Worm (Caenorhabditis elegans) whole organism, L4 larva: ENCODE results near the gene cht-4.

Source experiments
- D1046.2 ChIP-seq: fragments of 200-800 bp; sonication (Bioruptor generic); IDR thresholded peaks from 2 replicates; pipeline ENCODE4 v1.3.6; 2022; ENCODE audit warnings: missing genetic modification characterization, missing compliant biosample characterization
- F10B5.3 ChIP-seq: sonication (generic microtip); optimal IDR thresholded peaks from 2 replicates; lab custom pipeline; 2016; ENCODE audit warnings: mild to moderate bottlenecking, missing genetic modification characterization, missing compliant biosample characterization
- F26F4.8 ChIP-seq: fragments of 200-800 bp; sonication (Bioruptor generic); conservative IDR thresholded peaks from 2 replicates; pipeline ENCODE4 v1.3.6; 2022; ENCODE audit warnings: missing genetic modification characterization, missing compliant biosample characterization
- T26A8.4 ChIP-seq: fragments of 200-800 bp; sonication (Bioruptor generic); IDR thresholded peaks from 2 replicates; pipeline ENCODE4 v1.3.6; 2022; ENCODE audit warnings: missing genetic modification characterization, missing compliant biosample characterization
- Y105C5A.15 ChIP-seq: fragments of 200-800 bp; sonication (Bioruptor generic); IDR thresholded peaks from 2 replicates; pipeline ENCODE4 v1.3.6; 2022; ENCODE audit warnings: missing genetic modification characterization, missing compliant biosample characterization
- ZK546.5 ChIP-seq, 2 experiments: sonication (generic microtip); optimal IDR thresholded peaks; 2 replicates each; lab custom pipeline; 2017; ENCODE audit warnings: missing biosample characterization in 2 of 2, missing genetic modification characterization in 2 of 2
- aha-1 ChIP-seq: fragments of 150-350 bp; peaks from one replicate; lab custom pipeline; 2014; ENCODE audit warnings: missing biosample characterization, missing genetic modification characterization
- ama-1 ChIP-seq: fragments of 150-350 bp; optimal IDR thresholded peaks from 2 replicates; lab custom pipeline; 2014; ENCODE audit warnings: inconsistent platforms, mixed read lengths
- arid-1 ChIP-seq: fragments of 200-800 bp; sonication (Bioruptor generic); conservative IDR thresholded peaks from 2 replicates; pipeline ENCODE4 v1.3.6; 2022; ENCODE audit warnings: missing genetic modification reagents, missing genetic modification characterization, missing compliant biosample characterization
- ceh-28 ChIP-seq: fragments of 150-350 bp; optimal IDR thresholded peaks from 2 replicates; lab custom pipeline; 2014; ENCODE audit warnings: missing biosample characterization, missing genetic modification reagents, missing genetic modification characterization
- ceh-32 ChIP-seq: sonication (generic microtip); optimal IDR thresholded peaks from 2 replicates; lab custom pipeline; 2016; ENCODE audit warnings: mild to moderate bottlenecking, missing genetic modification characterization, missing compliant biosample characterization; ENCODE audit not compliant: poor library complexity
- ceh-44 ChIP-seq: fragments of 200-800 bp; sonication (Bioruptor generic); IDR thresholded peaks from 2 replicates; pipeline ENCODE4 v1.3.6; 2022; ENCODE audit warnings: missing genetic modification reagents, missing genetic modification characterization, missing compliant biosample characterization
- ces-1 ChIP-seq: fragments of 150-350 bp; sonication (generic microtip); optimal IDR thresholded peaks from 4 replicates; lab custom pipeline; 2014; ENCODE audit warnings: missing biosample characterization, missing genetic modification reagents, missing genetic modification characterization
- cey-2 ChIP-seq: sonication (generic microtip); optimal IDR thresholded peaks from 3 replicates; lab custom pipeline; 2017; ENCODE audit warnings: missing genetic modification characterization, mild to moderate bottlenecking, missing compliant biosample characterization, antibody characterized with exemption, borderline replicate concordance; ENCODE audit not compliant: insufficient read depth
- daf-12 ChIP-seq: fragments of 150-350 bp; optimal IDR thresholded peaks from 2 replicates; lab custom pipeline; 2014; ENCODE audit warnings: missing biosample characterization, missing genetic modification reagents, missing genetic modification characterization
- daf-16 ChIP-seq, 3 experiments: sonication (generic microtip); optimal IDR thresholded peaks; 2 replicates each; lab custom pipeline; 2016 to 2017; ENCODE audit warnings: missing genetic modification characterization in 3 of 3, missing genetic modification reagents in 3 of 3, mild to moderate bottlenecking in 2 of 3, missing compliant biosample characterization in 2 of 3, missing biosample characterization in 1 of 3, moderate library complexity in 1 of 3
- dmd-8 ChIP-seq: fragments of 200-800 bp; sonication (Bioruptor generic); IDR thresholded peaks from 2 replicates; pipeline ENCODE4 v1.3.6; 2022; ENCODE audit warnings: missing genetic modification characterization, missing compliant biosample characterization
- dmd-9 ChIP-seq: fragments of 200-800 bp; sonication (Bioruptor generic); IDR thresholded peaks from 2 replicates; pipeline ENCODE4 v1.3.6; 2022; ENCODE audit warnings: missing genetic modification reagents, missing genetic modification characterization, missing compliant biosample characterization
- dpl-1 ChIP-seq: fragments of 150-350 bp; optimal IDR thresholded peaks from 2 replicates; lab custom pipeline; 2014; ENCODE audit warnings: missing biosample characterization, missing genetic modification reagents, missing genetic modification characterization
- egl-43 ChIP-seq: fragments of 200-800 bp; sonication (Bioruptor generic); IDR thresholded peaks from 2 replicates; pipeline ENCODE4 v1.3.6; 2022; ENCODE audit warnings: missing genetic modification reagents, missing genetic modification characterization, missing compliant biosample characterization
- hif-1 ChIP-seq, 2 experiments: sonication (generic microtip); optimal IDR thresholded peaks; 2 replicates each; lab custom pipeline; 2016 to 2017; ENCODE audit warnings: missing compliant biosample characterization in 2 of 2, missing genetic modification characterization in 2 of 2, missing genetic modification reagents in 2 of 2, missing genotype in 2 of 2, mild to moderate bottlenecking in 1 of 2
- hlh-30 ChIP-seq: sonication (generic microtip); optimal IDR thresholded peaks from 2 replicates; lab custom pipeline; 2017; ENCODE audit warnings: antibody characterized with exemption, mild to moderate bottlenecking, missing genetic modification characterization, missing compliant biosample characterization; ENCODE audit not compliant: insufficient read depth
- lim-7 ChIP-seq: fragments of 200-800 bp; sonication (Bioruptor generic); IDR thresholded peaks from 2 replicates; pipeline ENCODE4 v1.3.6; 2022; ENCODE audit warnings: missing genetic modification characterization, missing compliant biosample characterization
- lin-13 ChIP-seq: fragments of 150-350 bp; optimal IDR thresholded peaks from 2 replicates; lab custom pipeline; 2014; ENCODE audit warnings: missing biosample characterization, missing genetic modification reagents, missing genetic modification characterization
- lin-38 ChIP-seq: fragments of 200-800 bp; sonication (Bioruptor generic); IDR thresholded peaks from 2 replicates; pipeline ENCODE4 v1.3.6; 2022; ENCODE audit warnings: missing genetic modification reagents, missing genetic modification characterization, missing compliant biosample characterization
- lir-3 ChIP-seq: sonication (generic microtip); optimal IDR thresholded peaks from 2 replicates; lab custom pipeline; 2016; ENCODE audit warnings: mild to moderate bottlenecking, missing genetic modification characterization, missing compliant biosample characterization
- lsy-2 ChIP-seq, 2 experiments: fragments of 150-350 bp in 1 of 2; sonication (generic microtip) in 1 of 2; optimal IDR thresholded peaks; 2 replicates each; lab custom pipeline; 2014 to 2017; ENCODE audit warnings: missing biosample characterization in 2 of 2, missing genetic modification characterization in 2 of 2
- madf-5 ChIP-seq, 2 experiments: fragments of 200-800 bp; sonication (Bioruptor generic); IDR thresholded peaks; 2 replicates each; pipeline ENCODE4 v1.3.6; 2022; ENCODE audit warnings: missing compliant biosample characterization in 2 of 2, missing genetic modification characterization in 2 of 2
- mep-1 ChIP-seq: fragments of 150-350 bp; sonication (generic microtip); optimal IDR thresholded peaks from 3 replicates; lab custom pipeline; 2014; ENCODE audit warnings: missing biosample characterization, missing genetic modification characterization
- nhr-10 ChIP-seq: fragments of 150-350 bp; optimal IDR thresholded peaks from 2 replicates; lab custom pipeline; 2014; ENCODE audit warnings: missing biosample characterization, missing genetic modification characterization
- nhr-11 ChIP-seq: fragments of 150-350 bp; optimal IDR thresholded peaks from 2 replicates; lab custom pipeline; 2014; ENCODE audit warnings: missing biosample characterization, missing genetic modification characterization
- nhr-237 ChIP-seq: sonication (generic microtip); optimal IDR thresholded peaks from 2 replicates; lab custom pipeline; 2017; ENCODE audit warnings: missing biosample characterization, missing genetic modification characterization
- nhr-42 ChIP-seq: fragments of 200-800 bp; sonication (Bioruptor generic); IDR thresholded peaks from 2 replicates; pipeline ENCODE4 v1.3.6; 2022; ENCODE audit warnings: missing genetic modification characterization, missing compliant biosample characterization
- nhr-48 ChIP-seq: sonication (generic microtip); optimal IDR thresholded peaks from 2 replicates; lab custom pipeline; 2016; ENCODE audit warnings: mild to moderate bottlenecking, missing genetic modification characterization, missing compliant biosample characterization
- nhr-6 ChIP-seq: fragments of 150-350 bp; optimal IDR thresholded peaks from 2 replicates; lab custom pipeline; 2014; ENCODE audit warnings: missing biosample characterization, missing genetic modification characterization
- nhr-76 ChIP-seq: fragments of 150-350 bp; optimal IDR thresholded peaks from 2 replicates; lab custom pipeline; 2014; ENCODE audit warnings: missing biosample characterization, missing genetic modification characterization
- pha-4 ChIP-seq, 2 experiments: fragments of 150-350 bp in 1 of 2; fragments of 200-800 bp in 1 of 2; sonication (Bioruptor generic) in 1 of 2; IDR thresholded peaks in 1 of 2; optimal IDR thresholded peaks in 1 of 2; 2 replicates each; pipeline versions ENCODE4 v1.3.6 to Lab custom; 2014 to 2022; ENCODE audit warnings: missing genetic modification characterization in 2 of 2, missing genetic modification reagents in 2 of 2, missing biosample characterization in 1 of 2, missing compliant biosample characterization in 1 of 2
- rbr-2 ChIP-seq: sonication (generic microtip); optimal IDR thresholded peaks from 2 replicates; lab custom pipeline; 2016; ENCODE audit warnings: missing genotype, missing genetic modification characterization, missing compliant biosample characterization
- saeg-2 ChIP-seq: fragments of 200-800 bp; sonication (Bioruptor generic); IDR thresholded peaks from 2 replicates; pipeline ENCODE4 v1.3.6; 2022; ENCODE audit warnings: missing genetic modification reagents, missing genetic modification characterization, missing compliant biosample characterization
- set-16 ChIP-seq: fragments of 200-800 bp; sonication (Bioruptor generic); IDR thresholded peaks from 2 replicates; pipeline ENCODE4 v1.3.6; 2022; ENCODE audit warnings: missing genetic modification reagents, missing genetic modification characterization, missing compliant biosample characterization
- snpc-4 ChIP-seq: fragments of 150-350 bp; optimal IDR thresholded peaks from 2 replicates; lab custom pipeline; 2014; ENCODE audit warnings: missing biosample characterization, missing genetic modification characterization
- spr-3 ChIP-seq: fragments of 200-800 bp; sonication (Bioruptor generic); optimal IDR thresholded peaks from 2 replicates; lab custom pipeline; 2018; ENCODE audit warnings: mild to moderate bottlenecking, missing genetic modification characterization, missing compliant biosample characterization
- tag-97 ChIP-seq: fragments of 200-800 bp; sonication (Bioruptor generic); IDR thresholded peaks from 2 replicates; pipeline ENCODE4 v1.3.6; 2022; ENCODE audit warnings: missing genetic modification characterization, missing compliant biosample characterization
- unc-130 ChIP-seq: sonication (generic microtip); optimal IDR thresholded peaks from 2 replicates; lab custom pipeline; 2016; ENCODE audit warnings: missing genetic modification reagents, missing genetic modification characterization, missing compliant biosample characterization
- unc-62 ChIP-seq, 3 experiments: fragments of 150-350 bp in 1 of 3; sonication (generic microtip); optimal IDR thresholded peaks in 2 of 3; peaks in 1 of 3; 1 replicate in 1 of 3; 2 replicates in 2 of 3; lab custom pipeline; 2014 to 2017; ENCODE audit warnings: missing biosample characterization in 3 of 3, missing genetic modification characterization in 3 of 3, missing genetic modification reagents in 3 of 3, missing genotype in 1 of 3
- zfp-2 ChIP-seq: sonication (generic microtip); optimal IDR thresholded peaks from 2 replicates; lab custom pipeline; 2016; ENCODE audit warnings: mild to moderate bottlenecking, missing genetic modification characterization, missing compliant biosample characterization
- zfp-3 ChIP-seq: fragments of 200-800 bp; sonication (Bioruptor generic); conservative IDR thresholded peaks from 2 replicates; pipeline ENCODE4 v1.3.6; 2022; ENCODE audit warnings: missing genetic modification reagents, missing genetic modification characterization, missing compliant biosample characterization
- zip-11 ChIP-seq: fragments of 200-800 bp; sonication (Bioruptor generic); IDR thresholded peaks from 2 replicates; pipeline ENCODE4 v1.3.6; 2022; ENCODE audit warnings: missing genetic modification characterization, missing compliant biosample characterization
- ztf-7 ChIP-seq: fragments of 150-350 bp; optimal IDR thresholded peaks from 2 replicates; lab custom pipeline; 2014; ENCODE audit warnings: missing biosample characterization, missing genetic modification characterization

cht-4 gene

DNA sequence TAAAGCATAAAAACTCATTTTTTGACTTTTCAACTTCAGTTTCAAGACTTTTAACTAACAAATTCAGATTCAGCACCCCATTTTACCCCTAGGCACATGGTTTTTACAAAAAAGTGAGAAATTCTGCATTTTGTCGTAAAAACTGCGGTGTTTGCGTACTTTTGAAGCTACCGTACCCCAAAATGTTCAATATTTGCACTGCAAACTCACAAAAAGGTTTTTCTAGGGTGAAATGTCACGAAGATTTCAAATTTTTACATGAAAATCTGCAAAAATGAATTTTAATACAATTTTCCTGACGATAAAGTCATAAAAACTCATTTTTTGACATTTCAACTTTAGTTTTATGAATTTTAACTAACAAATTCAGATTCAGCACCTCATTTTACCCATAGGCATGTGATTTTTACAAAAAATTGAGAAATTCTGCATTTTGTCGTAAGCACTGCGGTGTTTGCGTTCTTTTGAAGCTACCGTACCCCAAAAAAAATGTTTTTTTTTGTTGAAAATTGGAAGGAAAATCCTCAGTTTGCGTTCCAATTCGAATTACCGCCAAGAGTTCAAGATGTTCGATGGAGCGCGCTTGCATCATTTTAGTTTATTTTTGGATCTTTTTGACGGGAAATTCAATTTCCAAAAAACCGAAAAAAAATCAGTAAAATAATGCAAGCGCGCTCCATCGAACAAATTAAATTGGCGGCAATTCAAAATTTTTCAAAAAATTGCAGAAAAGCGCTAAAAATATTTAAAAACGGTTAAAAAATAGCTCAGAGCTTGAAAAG lies 40.8 kb downstream of the cht-4 start (continued):
- TF ChIP-seq ztf-7: no peak
- TF ChIP-seq egl-43: peak; percentile 78
- TF ChIP-seq zfp-2 (tag; lab: Kevin White, UChicago): no peak
- no peak for TF ChIP-seq dmd-9
- peak; percentile 51 for TF ChIP-seq dpl-1
- TF ChIP-seq unc-130 (GFP tag; lab: Kevin White, UChicago): peak; percentile 37
- peak; percentile 28 for TF ChIP-seq hlh-30 (tag; lab: Kevin White, UChicago)
- TF ChIP-seq lim-7: peak; percentile 65
- no peak for TF ChIP-seq ceh-28 (tag; lab: Kevin White, UChicago)
- TF ChIP-seq zfp-3: no peak
- no peak for TF ChIP-seq saeg-2 (GFP tag; lab: Robert Waterston, UW)
- no peak for TF ChIP-seq ces-1 (GFP tag; lab: Kevin White, UChicago)
- TF ChIP-seq aha-1 (tag; lab: Kevin White, UChicago): peak; percentile 97
- no peak for TF ChIP-seq lir-3 (tag; lab: Kevin White, UChicago)
- peak; percentile 65; the same call in 1 of the 2 replicates for TF ChIP-seq nhr-42
- TF ChIP-seq zip-11 (GFP tag; lab: Robert Waterston, UW): no peak
- no peak for TF ChIP-seq set-16
- no peak for TF ChIP-seq nhr-48 (tag; lab: Kevin White, UChicago)
- peak; percentile 75 for TF ChIP-seq arid-1
- TF ChIP-seq madf-5 (GFP tag; IDR thresholded peaks at IDR 0.05; lab: Robert Waterston, UW): no peak
- no peak for TF ChIP-seq nhr-76 (tag; lab: Kevin White, UChicago)
- TF ChIP-seq lin-38: peak; percentile 93
- no peak for TF ChIP-seq nhr-10 (tag; lab: Kevin White, UChicago)
- no peak for TF ChIP-seq ZK546.5 (tag; optimal IDR thresholded peaks at IDR 0.05; lab: Kevin White, UChicago)
- no peak for TF ChIP-seq spr-3
- no peak for TF ChIP-seq nhr-6
- peak in 1 of 2 experiments; percentile 77 for TF ChIP-seq lsy-2 (tag; optimal IDR thresholded peaks at IDR 0.05; lab: Kevin White, UChicago)
- TF ChIP-seq pha-4 (GFP tag; IDR thresholded peaks at IDR 0.05; lab: Robert Waterston, UW): peak; percentile 82
- no peak for TF ChIP-seq pha-4 (tag; optimal IDR thresholded peaks at IDR 0.05; lab: Kevin White, UChicago)
- no peak for TF ChIP-seq snpc-4 (tag; lab: Kevin White, UChicago)
- no peak for TF ChIP-seq rbr-2 (tag; lab: Kevin White, UChicago)
- TF ChIP-seq nhr-11 (tag; lab: Kevin White, UChicago): no peak
- peak in 1 of 2 experiments; percentile 49 for TF ChIP-seq hif-1 (tag; optimal IDR thresholded peaks at IDR 0.05; lab: Kevin White, UChicago)
- peak; percentile 68 for TF ChIP-seq lin-13 (GFP tag; lab: Kevin White, UChicago)
- no peak for TF ChIP-seq tag-97 (GFP tag; lab: Robert Waterston, UW)
- TF ChIP-seq Y105C5A.15 (GFP tag; lab: Robert Waterston, UW): peak; percentile 69; the same call in 1 of the 2 replicates
- peak; percentile 59 for TF ChIP-seq mep-1
- TF ChIP-seq ama-1 (lab: Kevin White, UChicago): peak; percentile 91
- no peak for TF ChIP-seq daf-12 (tag; lab: Kevin White, UChicago)
- no peak for TF ChIP-seq dmd-8 (GFP tag; lab: Robert Waterston, UW)
- no peak for TF ChIP-seq unc-62 (GFP tag; optimal IDR thresholded peaks at IDR 0.05 in 1 of 2; lab: Kevin White, UChicago)
- TF ChIP-seq unc-62 (tag; optimal IDR thresholded peaks at IDR 0.05; lab: Kevin White, UChicago): no peak
- TF ChIP-seq F26F4.8 (GFP tag; lab: Robert Waterston, UW): no peak
- TF ChIP-seq cey-2 (tag; lab: Kevin White, UChicago): no peak
- no peak for TF ChIP-seq D1046.2 (GFP tag; lab: Robert Waterston, UW)
- no peak for TF ChIP-seq ceh-44 (GFP tag; lab: Robert Waterston, UW)
- no peak for TF ChIP-seq ceh-32 (tag; lab: Kevin White, UChicago)
- peak; percentile 52 for TF ChIP-seq T26A8.4 (GFP tag; lab: Robert Waterston, UW)
- TF ChIP-seq daf-16 (GFP tag; optimal IDR thresholded peaks at IDR 0.05; lab: Kevin White, UChicago): peak; percentile 2 to 49
- peak; percentile 14 for TF ChIP-seq daf-16 (tag; optimal IDR thresholded peaks at IDR 0.05; lab: Kevin White, UChicago)
- no peak for TF ChIP-seq nhr-237 (tag; lab: Kevin White, UChicago)
- peak; percentile 24 for TF ChIP-seq F10B5.3 (tag; lab: Kevin White, UChicago)
